Worm (Caenorhabditis elegans): ENCODE measurements around the gene nep-15.

Gene nep-15

ce11 chrX:8371906-8372305 lies at the start of gene nep-15:
nep-15 (plus strand) TSS chrX:8372206.
- TF ChIP-seq tbx-7 (tag; optimal IDR thresholded peaks at IDR 0.05) (no peak), dmd-4 (tag; optimal IDR thresholded peaks at IDR 0.05; ENCODE audit: borderline replicate concordance) (no peak), mec-3 (tag; optimal IDR thresholded peaks at IDR 0.05; ENCODE audit: borderline replicate concordance) (no peak), fkh-10 (GFP tag; optimal IDR thresholded peaks at IDR 0.05) (no peak), C08G9.2 (tag; optimal IDR thresholded peaks at IDR 0.05) (no peak), sox-2 (GFP tag; IDR thresholded peaks at IDR 0.05) (no peak), K09A11.1 (tag; optimal IDR thresholded peaks at IDR 0.05; ENCODE audit: insufficient read depth) (no peak), elt-2 (tag; optimal IDR thresholded peaks at IDR 0.05) (no peak), ama-1 (optimal IDR thresholded peaks at IDR 0.05) (no peak)

ce11 chrX:8323371-8323770 lies 48.6 kb upstream of the nep-15 start, which contains the start of gene R09F10.1:
R09F10.1 (plus strand) TSS chrX:8323592.
- TF ChIP-seq dve-1 (tag; optimal IDR thresholded peaks at IDR 0.05) (no peak), elt-2 (tag; optimal IDR thresholded peaks at IDR 0.05) (peak; percentile 77)

- TF ChIP-seq fkh-10 (GFP tag; optimal IDR thresholded peaks at IDR 0.05) (no peak), hlh-30 (tag; optimal IDR thresholded peaks at IDR 0.05; ENCODE audit: insufficient read depth) (no peak), ahr-1 (tag; optimal IDR thresholded peaks at IDR 0.05) (no peak), pqm-1 (tag; optimal IDR thresholded peaks at IDR 0.05) (no peak), fkh-6 (tag; optimal IDR thresholded peaks at IDR 0.05) (no peak), ceh-48 (tag; optimal IDR thresholded peaks at IDR 0.05) (no peak), ttx-3 (tag; optimal IDR thresholded peaks at IDR 0.05) (no peak), lim-6 (tag; optimal IDR thresholded peaks at IDR 0.05) (no peak), zip-5 (tag; optimal IDR thresholded peaks at IDR 0.05) (no peak)
Observed at ce11 chrX:8326394-8326793, 45.6 kb upstream of the nep-15 start, which contains the start of gene R09F10.8. R09F10.8 (minus strand) TSS chrX:8326451.

- TF ChIP-seq pag-3 (tag; optimal IDR thresholded peaks at IDR 0.05; ENCODE audit: borderline replicate concordance) (no peak), hlh-30 (tag; optimal IDR thresholded peaks at IDR 0.05; ENCODE audit: insufficient read depth) (no peak)
Observed at ce11 chrX:8327800-8328199, 44.2 kb upstream of the nep-15 start, which contains the start of gene F55E10.4. F55E10.4 (minus strand) TSS chrX:8327900.

ce11 chrX:8340393-8340792 lies 31.6 kb upstream of the nep-15 start, which contains the start of gene F55E10.2:
F55E10.2 (plus strand) TSS chrX:8340693.
- TF ChIP-seq sox-2 (GFP tag; IDR thresholded peaks at IDR 0.05) = no peak
- TF ChIP-seq syd-9 (tag; optimal IDR thresholded peaks at IDR 0.05) = no peak
- no peak for TF ChIP-seq nhr-232 (tag; optimal IDR thresholded peaks at IDR 0.05)
- no peak for TF ChIP-seq elt-2 (tag; optimal IDR thresholded peaks at IDR 0.05)
- no peak for TF ChIP-seq eyg-1 (tag; optimal IDR thresholded peaks at IDR 0.05)
- no peak for TF ChIP-seq unc-86 (tag; optimal IDR thresholded peaks at IDR 0.05)
- TF ChIP-seq hlh-13 (GFP tag; optimal IDR thresholded peaks at IDR 0.05) = no peak
- no peak for TF ChIP-seq hlh-6 (tag; optimal IDR thresholded peaks at IDR 0.05)
- no peak for TF ChIP-seq npax-4 (tag; optimal IDR thresholded peaks at IDR 0.05)
- no peak for TF ChIP-seq ceh-9 (tag; optimal IDR thresholded peaks at IDR 0.05)
- no peak for TF ChIP-seq elt-4 (tag; optimal IDR thresholded peaks at IDR 0.05)
- TF ChIP-seq mec-3 (tag; optimal IDR thresholded peaks at IDR 0.05; ENCODE audit: borderline replicate concordance) = no peak
- no peak for TF ChIP-seq ceh-18 (tag; optimal IDR thresholded peaks at IDR 0.05)
- no peak for TF ChIP-seq ceh-22 (tag; optimal IDR thresholded peaks at IDR 0.05)
- TF ChIP-seq unc-3 (GFP tag; conservative IDR thresholded peaks at IDR 0.05) = no peak
- no peak for TF ChIP-seq unc-3 (tag; optimal IDR thresholded peaks at IDR 0.05)
- TF ChIP-seq gmeb-2 (tag; optimal IDR thresholded peaks at IDR 0.05) = no peak
- no peak for TF ChIP-seq ttx-3 (tag; optimal IDR thresholded peaks at IDR 0.05)
- no peak for TF ChIP-seq madf-2 (tag; optimal IDR thresholded peaks at IDR 0.05)
- no peak for TF ChIP-seq C08G9.2 (tag; optimal IDR thresholded peaks at IDR 0.05)

Data from whole organism, late embryonic.